Fruit fly (Drosophila melanogaster): ENCODE data around the gene CG11504.

Gene CG11504

DNA sequence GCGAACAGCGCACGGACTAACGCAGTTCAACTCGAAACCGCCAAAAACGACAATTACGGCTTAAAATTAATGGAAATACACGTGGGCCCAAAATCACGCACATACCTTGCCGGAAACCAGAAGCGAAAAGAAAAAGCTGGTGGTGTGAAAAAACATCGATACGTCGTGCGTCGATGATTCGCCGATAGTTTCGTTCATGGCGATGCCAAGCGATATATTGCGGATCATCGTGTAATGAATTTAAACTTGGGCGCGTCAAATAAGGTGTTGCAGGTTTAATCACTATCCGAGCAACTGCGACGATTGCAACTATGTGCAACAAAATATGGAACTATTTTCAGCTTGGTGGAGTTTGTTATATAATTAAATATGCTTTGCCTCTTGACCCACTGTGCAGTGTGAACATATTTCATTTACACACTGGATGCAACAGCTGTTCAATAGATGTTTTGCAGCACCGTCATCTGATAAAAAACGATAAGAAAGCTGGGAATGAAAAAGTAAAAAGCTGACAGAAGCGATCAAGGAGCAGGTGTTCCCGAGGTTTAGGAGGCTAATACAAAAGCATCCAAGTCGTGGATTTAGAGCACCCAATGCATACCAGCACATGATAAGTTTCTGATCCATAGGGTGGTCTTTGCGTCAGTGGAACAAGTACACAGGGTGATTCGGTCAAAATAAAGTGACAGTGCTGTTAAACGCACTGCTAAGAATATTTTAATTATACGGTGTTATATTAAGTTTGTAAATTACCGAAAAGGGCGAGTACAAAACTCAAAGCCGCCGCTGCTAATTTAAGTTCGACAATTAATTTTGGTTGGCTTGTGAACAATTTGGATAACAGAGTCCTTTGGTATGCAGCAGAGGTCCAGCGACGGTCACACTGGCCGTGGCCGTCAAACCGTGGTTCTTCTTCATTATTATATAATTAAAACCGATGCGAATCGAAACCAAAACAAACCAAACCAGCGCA lies 48.6 kb downstream of the CG11504 start, which contains the start of the genes RpL32 and CG7943 (continued):
- peak; percentile 84 for TF ChIP-seq CG17802 (tag; optimal IDR thresholded peaks at IDR 0.05)
- no peak for TF ChIP-seq br (optimal IDR thresholded peaks at IDR 0.05)
- TF ChIP-seq sqz (GFP tag; optimal IDR thresholded peaks at IDR 0.05) = peak; percentile 85
- peak; percentile 85 for TF ChIP-seq Mrtf (GFP tag; IDR thresholded peaks at IDR 0.05)
- peak; percentile 100 for TF ChIP-seq Doc3 (GFP tag; IDR thresholded peaks at IDR 0.05; ENCODE audit: partially characterized antibody)
- peak; percentile 97 for TF ChIP-seq Meics (GFP tag; optimal IDR thresholded peaks at IDR 0.05)
- peak; percentile 82 for TF ChIP-seq HLHmδ (GFP tag; optimal IDR thresholded peaks at IDR 0.05)
- TF ChIP-seq twi (tag; optimal IDR thresholded peaks at IDR 0.05) = peak; percentile 70
- TF ChIP-seq CG33213 (GFP tag; optimal IDR thresholded peaks at IDR 0.05) = peak; percentile 96
- TF ChIP-seq CG12769 (tag; optimal IDR thresholded peaks at IDR 0.05) = peak; percentile 82
- peak; percentile 71 for TF ChIP-seq Deaf1 (tag; optimal IDR thresholded peaks at IDR 0.05)
- peak; percentile 56 for TF ChIP-seq CG10462 (GFP tag; optimal IDR thresholded peaks at IDR 0.05)
- TF ChIP-seq CG15073 (GFP tag; optimal IDR thresholded peaks at IDR 0.05) = peak; percentile 53
- peak; percentile 91 for TF ChIP-seq CG1792 (GFP tag; optimal IDR thresholded peaks at IDR 0.05)
- peak; percentile 91 for TF ChIP-seq fd64A (GFP tag; optimal IDR thresholded peaks at IDR 0.05)
- peak; percentile 96 for TF ChIP-seq CG32532 (GFP tag; IDR thresholded peaks at IDR 0.05)
- peak; percentile 98 for TF ChIP-seq Antp (GFP tag; optimal IDR thresholded peaks at IDR 0.05)
- peak; percentile 91 for TF ChIP-seq ERR (GFP tag; optimal IDR thresholded peaks at IDR 0.05)
- peak; percentile 94 for TF ChIP-seq CG18476 (GFP tag; optimal IDR thresholded peaks at IDR 0.05)
- TF ChIP-seq Mad (GFP tag; optimal IDR thresholded peaks at IDR 0.05) = peak; percentile 89
- TF ChIP-seq CG30431 (GFP tag; optimal IDR thresholded peaks at IDR 0.05) = peak; percentile 71
- peak; percentile 99 for TF ChIP-seq CG9932 (GFP tag; IDR thresholded peaks at IDR 0.05)
- TF ChIP-seq grau (tag; optimal IDR thresholded peaks at IDR 0.05) = peak; percentile 86
- TF ChIP-seq CG12236 (GFP tag; optimal IDR thresholded peaks at IDR 0.05) = peak; percentile 87
- TF ChIP-seq CG14860 (GFP tag; IDR thresholded peaks at IDR 0.05; ENCODE audit: partially characterized antibody) = peak; percentile 100
- TF ChIP-seq z (GFP tag; IDR thresholded peaks at IDR 0.05) = peak; percentile 50; the same call in 2 of the 3 replicates
- TF ChIP-seq dm (GFP tag; optimal IDR thresholded peaks at IDR 0.05) = peak; percentile 97
- peak; percentile 89 for TF ChIP-seq Doc2 (GFP tag; IDR thresholded peaks at IDR 0.05)
- peak; percentile 91 for TF ChIP-seq CG14050 (GFP tag; IDR thresholded peaks at IDR 0.05)
- peak; percentile 91 for TF ChIP-seq CG10959 (GFP tag; IDR thresholded peaks at IDR 0.05)
- peak; percentile 89 for TF ChIP-seq bowl (GFP tag; IDR thresholded peaks at IDR 0.05)
- TF ChIP-seq CG2116 (GFP tag; optimal IDR thresholded peaks at IDR 0.05) = peak; percentile 95
- TF ChIP-seq CG4360 (GFP tag; IDR thresholded peaks at IDR 0.05) = peak; percentile 67
- peak; percentile 93 for TF ChIP-seq CG6854 (GFP tag; optimal IDR thresholded peaks at IDR 0.05)
- TF ChIP-seq Myb (GFP tag; optimal IDR thresholded peaks at IDR 0.05) = peak; percentile 84
- TF ChIP-seq danr (GFP tag; IDR thresholded peaks at IDR 0.05) = peak; percentile 91
- peak; percentile 90 for TF ChIP-seq Dek (tag; optimal IDR thresholded peaks at IDR 0.05)
- TF ChIP-seq Usf (GFP tag; optimal IDR thresholded peaks at IDR 0.05) = peak; percentile 79
- TF ChIP-seq Jarid2 (GFP tag; optimal IDR thresholded peaks at IDR 0.05) = peak; percentile 85
- TF ChIP-seq fd3F (GFP tag; optimal IDR thresholded peaks at IDR 0.05) = peak; percentile 85
- TF ChIP-seq CG15269 (tag; optimal IDR thresholded peaks at IDR 0.05) = peak; percentile 82
- TF ChIP-seq h (optimal IDR thresholded peaks at IDR 0.05) = no peak
- peak; percentile 79 for TF ChIP-seq gce (GFP tag; IDR thresholded peaks at IDR 0.05)
- TF ChIP-seq CG2202 (tag; optimal IDR thresholded peaks at IDR 0.05) = peak; percentile 76
- peak; percentile 92 for TF ChIP-seq CG17328 (GFP tag; IDR thresholded peaks at IDR 0.05)
- peak; percentile 83 for TF ChIP-seq H2.0 (GFP tag; IDR thresholded peaks at IDR 0.05)
- peak; percentile 68 for TF ChIP-seq CG10321 (GFP tag; IDR thresholded peaks at IDR 0.05)
- TF ChIP-seq CG17385 (GFP tag; optimal IDR thresholded peaks at IDR 0.05) = peak; percentile 86
- peak; percentile 96 for TF ChIP-seq CG1603 (tag; optimal IDR thresholded peaks at IDR 0.05)
- peak; percentile 96 for TF ChIP-seq CG11247 (GFP tag; IDR thresholded peaks at IDR 0.05)
